Fruit fly (Drosophila melanogaster): Measurements from ENCODE around the gene CG11563.

CG11563 gene

DNA sequence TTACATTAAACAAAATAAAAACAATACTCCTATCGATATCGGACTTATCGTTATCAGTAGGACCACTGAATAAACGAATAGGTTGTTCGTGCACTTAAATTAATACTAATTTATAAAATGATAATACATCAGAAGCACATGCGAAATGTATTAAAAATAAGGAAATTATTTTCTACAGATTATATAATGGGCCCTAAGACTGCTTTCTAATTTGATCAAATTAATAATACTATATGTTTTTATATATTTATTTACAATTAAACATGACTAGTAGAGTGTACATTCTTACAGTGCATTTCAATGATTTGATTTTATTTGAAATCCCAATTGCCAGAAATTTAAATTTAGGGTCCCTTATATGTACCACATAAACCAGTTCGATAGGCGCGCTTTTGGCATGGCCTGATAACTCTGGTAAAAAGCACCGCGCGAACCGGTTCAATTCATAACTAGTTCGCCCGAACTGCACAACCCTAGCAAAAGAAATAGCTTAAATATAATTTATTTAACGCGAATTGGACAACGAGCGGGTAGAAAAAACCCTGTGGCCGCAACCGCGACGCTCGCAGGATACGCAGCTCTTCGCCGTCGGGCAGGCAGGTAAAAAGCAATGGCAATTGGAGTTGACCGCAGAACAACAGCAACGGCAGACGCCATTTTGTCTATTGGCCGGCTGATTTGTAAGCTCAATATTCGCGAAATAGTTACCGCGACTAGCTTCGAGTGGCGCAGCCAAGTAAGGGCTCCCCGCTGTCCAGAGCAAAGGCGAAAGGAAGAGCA, 39.9 kb downstream of the CG11563 start, which contains the start of the genes CG2126 and faf (continued):
- TF ChIP-seq CG8281 (tag; optimal IDR thresholded peaks at IDR 0.05) (peak; percentile 49), zf30C (GFP tag; optimal IDR thresholded peaks at IDR 0.05) (peak; percentile 45), CG14014 (GFP tag; IDR thresholded peaks at IDR 0.05) (peak; percentile 82), gce (GFP tag; IDR thresholded peaks at IDR 0.05) (no peak), CG16863 (GFP tag; optimal IDR thresholded peaks at IDR 0.05) (peak; percentile 13), Deaf1 (tag; optimal IDR thresholded peaks at IDR 0.05) (peak; percentile 54), tio (GFP tag; optimal IDR thresholded peaks at IDR 0.05) (no peak), TFAM (GFP tag; optimal IDR thresholded peaks at IDR 0.05) (no peak), emc (GFP tag; optimal IDR thresholded peaks at IDR 0.05) (peak; percentile 26), CG9876 (GFP tag; optimal IDR thresholded peaks at IDR 0.05) (peak; percentile 12), zen2 (GFP tag; IDR thresholded peaks at IDR 0.05; ENCODE audit: partially characterized antibody) (no peak), twi (tag; optimal IDR thresholded peaks at IDR 0.05) (peak; percentile 58), maf-S (GFP tag; optimal IDR thresholded peaks at IDR 0.05) (peak; percentile 27), al (GFP tag; IDR thresholded peaks at IDR 0.05) (peak; percentile 70), CG14050 (GFP tag; IDR thresholded peaks at IDR 0.05) (peak; percentile 56; the same call in 2 of the 3 replicates), dysf (GFP tag; IDR thresholded peaks at IDR 0.05) (peak; percentile 79), Ets65A (GFP tag) (peak; percentile 82), klu (GFP tag; IDR thresholded peaks at IDR 0.05) (peak; percentile 63; the same call in 1 of the 2 replicates), Dbx (GFP tag; IDR thresholded peaks at IDR 0.05) (peak; percentile 63; the same call in 2 of the 3 replicates), hth (optimal IDR thresholded peaks at IDR 0.05) (no peak), CG18262 (tag; optimal IDR thresholded peaks at IDR 0.05) (peak; percentile 87), seq (GFP tag; IDR thresholded peaks at IDR 0.05) (peak; percentile 58), tna (GFP tag; IDR thresholded peaks at IDR 0.05; ENCODE audit: partially characterized antibody) (no peak; the same call in 1 of the 2 replicates), corto (GFP tag; optimal IDR thresholded peaks at IDR 0.05) (no peak), Hr51 (GFP tag; optimal IDR thresholded peaks at IDR 0.05) (peak; percentile 10 to 84), knrl (GFP tag; IDR thresholded peaks at IDR 0.05; ENCODE audit: partially characterized antibody) (peak; percentile 43; the same call in 2 of the 3 replicates), dm (GFP tag; optimal IDR thresholded peaks at IDR 0.05) (peak; percentile 11), ham (GFP tag; IDR thresholded peaks at IDR 0.05) (no peak), esg (GFP tag; conservative IDR thresholded peaks at IDR 0.05) (peak; percentile 50), HLHmδ (GFP tag; optimal IDR thresholded peaks at IDR 0.05) (no peak), CG17361 (GFP tag; IDR thresholded peaks at IDR 0.05) (peak; percentile 91), Sox102F (GFP tag; optimal IDR thresholded peaks at IDR 0.05) (peak; percentile 82), CG12659 (GFP tag; optimal IDR thresholded peaks at IDR 0.05) (peak; percentile 91), CG3726 (GFP tag; IDR thresholded peaks at IDR 0.05) (peak; percentile 62; the same call in 1 of the 3 replicates), nerfin-2 (GFP tag; IDR thresholded peaks at IDR 0.05; ENCODE audit: partially characterized antibody) (no peak; the same call in 1 of the 2 replicates), Dfd (GFP tag; optimal IDR thresholded peaks at IDR 0.05) (no peak), CG8924 (tag; optimal IDR thresholded peaks at IDR 0.05) (peak; percentile 90), fd3F (GFP tag; optimal IDR thresholded peaks at IDR 0.05) (peak; percentile 78), CG14667 (GFP tag; IDR thresholded peaks at IDR 0.05) (0 out of 2 replicates have a peak, but pooled peaks have one; percentile 43), disco-r (GFP tag; optimal IDR thresholded peaks at IDR 0.05) (no peak), sc (optimal IDR thresholded peaks at IDR 0.05) (no peak), sc (GFP tag; optimal IDR thresholded peaks at IDR 0.05) (peak; percentile 36), Hmr (GFP tag; optimal IDR thresholded peaks at IDR 0.05) (peak; percentile 77), Nf-YB (GFP tag; optimal IDR thresholded peaks at IDR 0.05) (peak; percentile 66), HmgD (GFP tag; optimal IDR thresholded peaks at IDR 0.05) (no peak), CG10366 (GFP tag; IDR thresholded peaks at IDR 0.05) (peak; percentile 69), CG1024 (GFP tag; IDR thresholded peaks at IDR 0.05) (no peak), CG12942 (GFP tag; optimal IDR thresholded peaks at IDR 0.05) (peak; percentile 83), CG8388 (GFP tag; optimal IDR thresholded peaks at IDR 0.05) (peak; percentile 77)
